Worm (Caenorhabditis elegans): ENCODE data around the gene F49E12.10.

The F49E12.10 gene

DNA sequence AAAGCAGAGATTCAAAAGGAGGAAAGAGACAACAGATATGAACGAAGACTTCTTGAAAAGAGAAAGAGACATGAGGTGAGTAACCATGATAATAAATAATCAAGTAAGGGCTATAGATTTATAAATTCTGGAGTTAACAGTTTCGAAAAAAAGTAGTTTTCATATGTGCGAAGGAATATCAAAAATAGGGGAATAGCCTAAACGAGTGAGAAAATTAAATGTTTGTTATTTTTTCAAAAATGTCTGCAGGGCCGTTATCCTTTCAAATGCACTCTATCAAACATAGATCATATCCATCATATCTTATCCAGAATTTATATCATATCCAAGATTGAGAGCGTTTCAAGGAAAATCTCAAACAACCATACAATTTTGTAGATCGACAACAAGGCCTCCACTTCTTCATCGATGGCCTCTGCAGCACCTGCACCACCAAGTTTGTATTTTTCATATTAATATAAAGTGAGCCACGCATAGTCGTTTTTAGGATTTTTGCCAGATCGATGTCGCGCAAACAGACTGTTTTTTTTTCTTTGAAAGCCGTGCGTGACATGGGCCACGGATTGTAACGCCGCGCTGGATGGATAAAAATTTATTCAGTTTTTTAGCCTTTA, 30.0 kb downstream of the F49E12.10 start:
- no peak for TF ChIP-seq lim-7 (GFP tag; IDR thresholded peaks at IDR 0.05)
- no peak for TF ChIP-seq ztf-11 (tag; optimal IDR thresholded peaks at IDR 0.05)
- no peak for TF ChIP-seq egl-43 (GFP tag; IDR thresholded peaks at IDR 0.05)
- TF ChIP-seq mep-1 (tag; optimal IDR thresholded peaks at IDR 0.05), result peak; percentile 39
- peak; percentile 82 for TF ChIP-seq ztf-7 (tag; optimal IDR thresholded peaks at IDR 0.05)
- no peak for TF ChIP-seq set-16 (GFP tag; IDR thresholded peaks at IDR 0.05)

DNA sequence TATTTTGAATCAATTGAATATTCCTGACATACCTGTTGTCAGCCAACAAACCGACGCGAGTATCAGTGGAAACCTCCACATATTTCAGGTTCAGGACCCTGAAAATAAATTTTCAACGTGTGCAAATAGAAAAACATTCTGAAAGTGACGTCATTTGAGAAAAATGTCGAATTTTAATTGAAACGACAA, 37.8 kb downstream of the F49E12.10 start, which contains the start of gene F14E5.2:
Gene F14E5.2, minus strand, starts transcription at position 101 of the 189 bp plus-strand sequence.
- TF ChIP-seq unc-62 (GFP tag; optimal IDR thresholded peaks at IDR 0.05 in 1 of 2) (no peak), unc-62 (tag; optimal IDR thresholded peaks at IDR 0.05) (no peak), spr-1 (tag; optimal IDR thresholded peaks at IDR 0.05) (no peak), daf-12 (tag; optimal IDR thresholded peaks at IDR 0.05) (no peak), hlh-30 (tag; optimal IDR thresholded peaks at IDR 0.05; ENCODE audit: insufficient read depth) (no peak), egl-43 (GFP tag; IDR thresholded peaks at IDR 0.05) (no peak), rbr-2 (tag; optimal IDR thresholded peaks at IDR 0.05) (no peak), madf-9 (GFP tag; conservative IDR thresholded peaks at IDR 0.05) (no peak), hif-1 (tag; optimal IDR thresholded peaks at IDR 0.05) (no peak), nhr-11 (tag; optimal IDR thresholded peaks at IDR 0.05) (no peak), lin-38 (GFP tag; IDR thresholded peaks at IDR 0.05) (no peak), nhr-25 (tag; optimal IDR thresholded peaks at IDR 0.05; ENCODE audit: borderline replicate concordance, insufficient read depth) (no peak), ceh-28 (tag; optimal IDR thresholded peaks at IDR 0.05) (no peak), Y5F2A.4 (GFP tag; optimal IDR thresholded peaks at IDR 0.05) (no peak), tra-1 (GFP tag; IDR thresholded peaks at IDR 0.05) (no peak), nhr-28 (tag; optimal IDR thresholded peaks at IDR 0.05) (no peak), duxl-1 (tag; optimal IDR thresholded peaks at IDR 0.05; ENCODE audit: poor library complexity) (no peak), lin-29 (GFP tag; IDR thresholded peaks at IDR 0.05) (no peak), dmd-6 (GFP tag; IDR thresholded peaks at IDR 0.05) (no peak), dpl-1 (GFP tag; optimal IDR thresholded peaks at IDR 0.05) (no peak), mdt-29 (GFP tag; IDR thresholded peaks at IDR 0.05) (no peak)

DNA sequence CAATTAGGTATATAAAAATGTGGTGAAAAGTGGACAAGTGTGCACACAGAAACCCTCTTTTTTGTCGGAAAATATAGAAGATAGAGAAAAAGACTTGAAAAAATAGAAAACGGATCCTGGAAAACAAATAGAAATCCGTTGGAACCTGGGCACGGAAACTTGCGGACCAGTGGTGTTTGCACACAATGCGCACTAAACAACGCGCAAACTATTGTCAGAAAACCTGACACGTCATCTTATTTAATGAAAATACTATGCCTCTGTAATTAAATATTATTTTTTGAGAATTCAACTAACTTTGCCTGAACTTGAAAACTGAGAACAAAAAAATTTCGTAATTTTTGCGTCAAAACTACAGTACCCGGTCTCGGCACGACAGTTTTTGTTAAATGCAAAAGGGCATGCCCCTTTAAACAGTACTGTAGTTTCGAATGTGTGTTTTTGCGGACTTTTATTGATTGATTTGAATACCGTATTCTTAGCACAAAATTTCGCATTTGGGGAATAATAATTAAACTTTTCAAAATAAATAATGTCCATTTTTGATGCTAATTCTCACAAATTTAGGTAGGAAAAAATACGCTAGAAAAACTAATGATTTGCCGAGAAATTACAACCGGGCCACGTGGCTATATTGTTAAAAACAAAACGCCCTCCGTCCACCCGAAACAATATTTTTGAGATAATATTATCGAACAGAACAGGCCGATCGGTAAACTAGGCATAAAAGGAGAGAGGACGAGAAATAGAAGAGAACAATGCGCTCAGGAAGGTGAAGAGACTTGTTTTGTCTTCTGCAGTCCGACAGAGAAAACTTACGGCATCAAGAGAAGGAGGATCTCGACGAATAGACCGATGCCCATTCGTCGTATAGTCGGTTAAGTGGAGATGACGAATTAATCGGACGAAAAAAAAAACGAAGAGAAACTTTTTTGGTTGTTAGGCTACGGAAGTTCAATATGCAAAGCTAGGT, 38.4 kb downstream of the F49E12.10 start:
- TF ChIP-seq nhr-102 (tag; optimal IDR thresholded peaks at IDR 0.05), result no peak
- TF ChIP-seq Y48G9A.11 (GFP tag; IDR thresholded peaks at IDR 0.05), result no peak
- no peak for TF ChIP-seq unc-39 (tag; optimal IDR thresholded peaks at IDR 0.05)
- no peak for TF ChIP-seq nhr-6 (tag; optimal IDR thresholded peaks at IDR 0.05)
- no peak for TF ChIP-seq dve-1 (tag; optimal IDR thresholded peaks at IDR 0.05; ENCODE audit: insufficient read depth)
- no peak for TF ChIP-seq egl-43 (GFP tag; IDR thresholded peaks at IDR 0.05)
- no peak for TF ChIP-seq cey-2 (tag; optimal IDR thresholded peaks at IDR 0.05; ENCODE audit: borderline replicate concordance, insufficient read depth)
- TF ChIP-seq nhr-48 (tag; optimal IDR thresholded peaks at IDR 0.05), result no peak
- TF ChIP-seq aha-1 (tag), result peak; percentile 76
- TF ChIP-seq zag-1 (tag; optimal IDR thresholded peaks at IDR 0.05), result no peak
- no peak for TF ChIP-seq ama-1 (optimal IDR thresholded peaks at IDR 0.05)
- no peak for TF ChIP-seq Y75B8A.6 (GFP tag; IDR thresholded peaks at IDR 0.05)
- no peak for TF ChIP-seq tag-97 (GFP tag; IDR thresholded peaks at IDR 0.05)
- TF ChIP-seq gei-8 (GFP tag; optimal IDR thresholded peaks at IDR 0.05), result no peak
- TF ChIP-seq ceh-62 (tag; optimal IDR thresholded peaks at IDR 0.05), result no peak
- TF ChIP-seq lsy-2 (tag; optimal IDR thresholded peaks at IDR 0.05), result peak in 1 of 2 experiments; percentile 43
- no peak for TF ChIP-seq ceh-28 (tag; optimal IDR thresholded peaks at IDR 0.05)
- no peak for TF ChIP-seq daf-19 (GFP tag; conservative IDR thresholded peaks at IDR 0.05)
- no peak for TF ChIP-seq php-3 (GFP tag; IDR thresholded peaks at IDR 0.05)
- TF ChIP-seq arid-1 (GFP tag; conservative IDR thresholded peaks at IDR 0.05), result no peak
- no peak for TF ChIP-seq zip-2 (tag; optimal IDR thresholded peaks at IDR 0.05)
- TF ChIP-seq saeg-2 (GFP tag; IDR thresholded peaks at IDR 0.05), result no peak
- TF ChIP-seq nhr-111 (GFP tag; optimal IDR thresholded peaks at IDR 0.05), result no peak
- TF ChIP-seq zfp-3 (GFP tag; conservative IDR thresholded peaks at IDR 0.05), result no peak
